Worm (Caenorhabditis elegans) whole organism, L2 larva: ENCODE results near the gene Y49F6B.9.

Experiments
- C34F6.9 ChIP-seq: fragments of 150-350 bp; optimal IDR thresholded peaks from 2 replicates; lab custom pipeline; 2014; ENCODE audit warnings: missing biosample characterization, missing genetic modification characterization
- F13H6.1 ChIP-seq: sonication (generic microtip); optimal IDR thresholded peaks from 2 replicates; lab custom pipeline; 2016; ENCODE audit warnings: missing genetic modification characterization, missing compliant biosample characterization
- R02D3.7 ChIP-seq: fragments of 150-350 bp; optimal IDR thresholded peaks from 2 replicates; lab custom pipeline; 2014; ENCODE audit warnings: missing biosample characterization, missing genetic modification characterization
- Y55F3AM.14 ChIP-seq: fragments of 200-800 bp; sonication (Bioruptor generic); optimal IDR thresholded peaks from 2 replicates; lab custom pipeline; 2018; ENCODE audit warnings: mild to moderate bottlenecking, missing genetic modification characterization, missing compliant biosample characterization
- ZK546.5 ChIP-seq: sonication (generic microtip); optimal IDR thresholded peaks from 2 replicates; lab custom pipeline; 2017; ENCODE audit warnings: missing biosample characterization, missing genetic modification characterization
- aly-2 ChIP-seq: fragments of 150-350 bp; optimal IDR thresholded peaks from 2 replicates; lab custom pipeline; 2014; ENCODE audit warnings: missing biosample characterization, missing genetic modification characterization
- ama-1 ChIP-seq: fragments of 150-350 bp; optimal IDR thresholded peaks from 2 replicates; lab custom pipeline; 2018; ENCODE audit warnings: inconsistent platforms
- blmp-1 ChIP-seq: sonication (generic microtip); optimal IDR thresholded peaks from 2 replicates; lab custom pipeline; 2017; ENCODE audit warnings: missing genetic modification characterization, mild to moderate bottlenecking, missing compliant biosample characterization, antibody characterized with exemption, moderate library complexity; ENCODE audit not compliant: insufficient read depth
- ceh-16 ChIP-seq: fragments of 150-350 bp; optimal IDR thresholded peaks from 2 replicates; lab custom pipeline; 2014; ENCODE audit warnings: missing biosample characterization, missing genetic modification characterization
- ceh-82 ChIP-seq: fragments of 150-350 bp; optimal IDR thresholded peaks from 2 replicates; lab custom pipeline; 2014; ENCODE audit warnings: missing biosample characterization, missing genetic modification characterization
- crh-2 ChIP-seq: sonication (generic microtip); optimal IDR thresholded peaks from 2 replicates; lab custom pipeline; 2017; ENCODE audit warnings: missing biosample characterization, missing genetic modification characterization
- dmd-4 ChIP-seq: sonication (generic microtip); optimal IDR thresholded peaks from 2 replicates; lab custom pipeline; 2017; ENCODE audit warnings: missing biosample characterization, missing genetic modification characterization
- egl-27 ChIP-seq: sonication (generic microtip); optimal IDR thresholded peaks from 3 replicates; lab custom pipeline; 2017; ENCODE audit warnings: missing biosample characterization, missing genetic modification reagents, missing genetic modification characterization
- elt-3 ChIP-seq: sonication (generic microtip); optimal IDR thresholded peaks from 2 replicates; lab custom pipeline; 2017; ENCODE audit warnings: missing biosample characterization, missing genetic modification characterization
- fos-1 ChIP-seq: fragments of 150-350 bp; optimal IDR thresholded peaks from 2 replicates; lab custom pipeline; 2014; ENCODE audit warnings: missing biosample characterization, missing genetic modification characterization
- gmeb-1 ChIP-seq: fragments of 150-350 bp; optimal IDR thresholded peaks from 2 replicates; lab custom pipeline; 2014; ENCODE audit warnings: missing biosample characterization, missing genetic modification characterization
- lin-11 ChIP-seq: fragments of 150-350 bp; sonication (generic microtip); optimal IDR thresholded peaks from 2 replicates; lab custom pipeline; 2014; ENCODE audit warnings: missing biosample characterization, missing genetic modification characterization, inconsistent platforms, mixed read lengths
- lin-13 ChIP-seq: fragments of 150-350 bp; optimal IDR thresholded peaks from 2 replicates; lab custom pipeline; 2014; ENCODE audit warnings: missing biosample characterization, missing genetic modification reagents, missing genetic modification characterization
- lin-39 ChIP-seq: fragments of 150-350 bp; optimal IDR thresholded peaks from 2 replicates; lab custom pipeline; 2014; ENCODE audit warnings: missing biosample characterization, missing genetic modification reagents, missing genetic modification characterization
- lsy-2 ChIP-seq, 2 experiments: fragments of 150-350 bp in 1 of 2; sonication (generic microtip) in 1 of 2; optimal IDR thresholded peaks; 2 replicates each; lab custom pipeline; 2014 to 2017; ENCODE audit warnings: missing biosample characterization in 2 of 2, missing genetic modification characterization in 2 of 2
- mab-5 ChIP-seq: fragments of 150-350 bp; optimal IDR thresholded peaks from 2 replicates; lab custom pipeline; 2014; ENCODE audit warnings: missing biosample characterization, missing genetic modification characterization
- mbf-1 ChIP-seq: sonication (generic microtip); optimal IDR thresholded peaks from 2 replicates; lab custom pipeline; 2017; ENCODE audit warnings: missing biosample characterization, missing genetic modification characterization
- mdl-1 ChIP-seq, 2 experiments: fragments of 150-350 bp in 1 of 2; sonication (generic microtip) in 1 of 2; optimal IDR thresholded peaks; 2 replicates each; lab custom pipeline; 2017; ENCODE audit warnings: missing biosample characterization in 2 of 2, missing genetic modification characterization in 2 of 2
- nhr-12 ChIP-seq: fragments of 150-350 bp; optimal IDR thresholded peaks from 2 replicates; lab custom pipeline; 2014; ENCODE audit warnings: missing biosample characterization, missing genetic modification characterization
- nhr-129 ChIP-seq: fragments of 150-350 bp; optimal IDR thresholded peaks from 2 replicates; lab custom pipeline; 2014; ENCODE audit warnings: missing biosample characterization, missing genetic modification characterization
- nhr-21 ChIP-seq: fragments of 150-350 bp; optimal IDR thresholded peaks from 2 replicates; lab custom pipeline; 2014; ENCODE audit warnings: missing biosample characterization, missing genetic modification characterization
- nhr-23 ChIP-seq: fragments of 150-350 bp; optimal IDR thresholded peaks from 2 replicates; lab custom pipeline; 2014; ENCODE audit warnings: missing biosample characterization, missing genetic modification reagents, missing genetic modification characterization
- nhr-237 ChIP-seq: fragments of 150-350 bp; optimal IDR thresholded peaks from 2 replicates; lab custom pipeline; 2014; ENCODE audit warnings: missing biosample characterization, missing genetic modification characterization
- nhr-25 ChIP-seq: fragments of 150-350 bp; sonication (generic microtip); optimal IDR thresholded peaks from 3 replicates; lab custom pipeline; 2014; ENCODE audit warnings: missing biosample characterization, missing genetic modification characterization
- nhr-6 ChIP-seq: fragments of 150-350 bp; optimal IDR thresholded peaks from 2 replicates; lab custom pipeline; 2014; ENCODE audit warnings: missing biosample characterization, missing genetic modification characterization
- nhr-77 ChIP-seq: fragments of 150-350 bp; optimal IDR thresholded peaks from 2 replicates; lab custom pipeline; 2014; ENCODE audit warnings: missing biosample characterization, missing genetic modification characterization
- skn-1 ChIP-seq: sonication (generic microtip); optimal IDR thresholded peaks from 2 replicates; lab custom pipeline; 2017; ENCODE audit warnings: missing biosample characterization, missing genetic modification characterization
- sma-3 ChIP-seq: sonication (generic microtip); optimal IDR thresholded peaks from 2 replicates; lab custom pipeline; 2016; ENCODE audit warnings: missing genetic modification reagents, missing genetic modification characterization, missing compliant biosample characterization
- sma-9 ChIP-seq, 2 experiments: fragments of 150-350 bp in 1 of 2; sonication (generic microtip) in 1 of 2; optimal IDR thresholded peaks; 2 replicates each; lab custom pipeline; 2014 to 2016; ENCODE audit warnings: missing genetic modification characterization in 2 of 2, mild to moderate bottlenecking in 1 of 2, missing biosample characterization in 1 of 2, missing compliant biosample characterization in 1 of 2, missing genetic modification reagents in 1 of 2, moderate library complexity in 1 of 2
- snpc-4 ChIP-seq: fragments of 150-350 bp; optimal IDR thresholded peaks from 2 replicates; lab custom pipeline; 2014; ENCODE audit warnings: missing biosample characterization, missing genetic modification characterization
- unc-39 ChIP-seq: fragments of 150-350 bp; optimal IDR thresholded peaks from 2 replicates; lab custom pipeline; 2014; ENCODE audit warnings: missing biosample characterization, missing genetic modification characterization
- unc-55 ChIP-seq: fragments of 150-350 bp; sonication (generic microtip); optimal IDR thresholded peaks from 3 replicates; lab custom pipeline; 2014; ENCODE audit warnings: missing biosample characterization, missing genetic modification reagents, missing genetic modification characterization
- unc-62 ChIP-seq: fragments of 150-350 bp; optimal IDR thresholded peaks from 2 replicates; lab custom pipeline; 2014; ENCODE audit warnings: missing biosample characterization, missing genetic modification reagents, missing genetic modification characterization
- zag-1 ChIP-seq: fragments of 150-350 bp; optimal IDR thresholded peaks from 2 replicates; lab custom pipeline; 2014; ENCODE audit warnings: missing biosample characterization, missing genetic modification characterization
- ztf-1 ChIP-seq: fragments of 200-800 bp; sonication (Bioruptor generic); conservative IDR thresholded peaks from 2 replicates; pipeline ENCODE4 v1.3.6; 2022; ENCODE audit warnings: missing genetic modification characterization, missing compliant biosample characterization
- ztf-11 ChIP-seq: sonication (generic microtip); optimal IDR thresholded peaks from 2 replicates; lab custom pipeline; 2017; ENCODE audit warnings: missing biosample characterization, missing genetic modification characterization
- ztf-4 ChIP-seq: fragments of 150-350 bp; optimal IDR thresholded peaks from 2 replicates; lab custom pipeline; 2014; ENCODE audit warnings: missing biosample characterization, missing genetic modification characterization

Gene Y49F6B.9

DNA sequence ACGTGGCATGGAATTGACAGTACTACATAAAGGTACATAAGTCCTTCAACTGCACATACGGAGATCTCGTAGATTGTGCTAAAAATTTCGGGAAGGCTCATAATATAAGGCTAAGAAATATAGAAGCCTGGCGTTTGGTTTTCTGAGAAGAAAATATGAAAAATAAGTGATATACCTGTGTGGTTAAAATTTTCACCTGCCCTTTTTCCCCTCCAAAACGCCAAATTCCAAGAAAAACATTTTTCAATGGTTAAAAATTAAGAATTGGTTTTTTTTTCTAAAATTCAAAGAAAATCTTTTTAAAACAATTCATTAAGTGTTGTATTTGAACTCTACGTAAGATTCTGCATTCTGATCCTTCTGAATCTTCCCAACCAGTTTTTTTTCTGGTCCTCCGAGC, 15.4 kb upstream of the Y49F6B.9 start, which contains the start of gene srz-5:
Gene srz-5, minus strand, starts transcription at position 101 of the 400 bp plus-strand sequence.
- TF ChIP-seq lin-13 (GFP tag; lab: Kevin White, UChicago) (no peak), snpc-4 (tag; lab: Kevin White, UChicago) (no peak), skn-1 (tag; lab: Kevin White, UChicago) (no peak)

DNA sequence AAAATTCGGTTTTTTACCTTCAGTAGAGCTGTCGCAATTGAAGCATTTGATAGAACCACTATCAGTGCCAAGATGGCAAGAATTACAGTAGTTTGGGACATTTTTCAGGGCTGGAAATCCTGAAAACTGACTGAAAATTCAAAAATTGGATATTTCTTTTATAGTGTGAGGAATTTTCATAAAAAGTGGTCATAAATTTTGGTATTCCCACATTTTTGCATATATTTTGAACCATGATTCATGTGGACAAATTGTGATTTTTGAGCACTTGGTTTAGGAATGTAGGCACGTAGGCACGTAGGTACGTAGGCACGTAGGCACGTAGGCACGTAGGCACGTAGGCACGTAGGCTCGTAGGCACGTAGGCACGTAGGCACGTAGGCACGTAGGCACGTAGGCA, 13.1 kb upstream of the Y49F6B.9 start, which contains the start of gene Y49F6B.19:
Gene Y49F6B.19, minus strand, starts transcription at position 101 of the 400 bp plus-strand sequence.
- no peak for TF ChIP-seq F13H6.1 (tag; lab: Kevin White, UChicago)
- TF ChIP-seq Y55F3AM.14 (GFP tag; lab: Kevin White, UChicago), result no peak
- no peak for TF ChIP-seq ama-1 (lab: Kevin White, UChicago)
- TF ChIP-seq egl-27, result no peak
- no peak for TF ChIP-seq mbf-1 (tag; lab: Kevin White, UChicago)
- TF ChIP-seq elt-3 (tag; lab: Kevin White, UChicago), result no peak
- no peak for TF ChIP-seq snpc-4 (tag; lab: Kevin White, UChicago)
- TF ChIP-seq nhr-21 (tag; lab: Kevin White, UChicago), result no peak
- TF ChIP-seq lin-39 (tag; lab: Kevin White, UChicago), result no peak
- TF ChIP-seq nhr-129 (tag; lab: Kevin White, UChicago), result no peak
- TF ChIP-seq gmeb-1, result no peak
- TF ChIP-seq ZK546.5 (tag; lab: Kevin White, UChicago), result no peak
- TF ChIP-seq ceh-16, result no peak
- TF ChIP-seq skn-1 (tag; lab: Kevin White, UChicago), result no peak
- TF ChIP-seq nhr-6 (tag; lab: Kevin White, UChicago), result no peak
- no peak for TF ChIP-seq nhr-237 (tag; lab: Kevin White, UChicago)
- no peak for TF ChIP-seq C34F6.9 (tag; lab: Kevin White, UChicago)

DNA sequence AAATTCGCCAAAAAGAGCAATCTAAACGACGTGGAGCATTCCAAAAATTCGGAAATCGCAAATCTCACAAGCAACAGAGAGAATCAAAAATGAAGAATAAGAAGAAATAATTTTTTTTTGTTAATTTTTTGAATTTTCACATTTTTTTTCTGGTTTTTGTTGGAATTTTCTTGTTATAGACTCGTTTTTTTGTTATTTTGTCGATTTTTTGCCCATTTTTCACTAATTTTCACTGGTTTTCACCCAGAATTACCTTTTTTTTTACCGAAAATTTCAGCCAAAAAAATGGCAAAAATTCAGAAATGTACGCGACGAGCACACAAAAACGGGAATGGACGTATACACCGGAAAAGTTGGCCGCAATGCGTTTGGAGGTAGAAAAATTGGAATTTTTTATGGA, 5.5 kb upstream of the Y49F6B.9 start, which contains the start of gene cyh-1:
Gene cyh-1, plus strand, starts transcription at position 301 of the 400 bp plus-strand sequence.
- TF ChIP-seq gmeb-1 (no peak), sma-3 (no peak), lin-39 (tag; lab: Kevin White, UChicago) (no peak), mdl-1 (tag; optimal IDR thresholded peaks at IDR 0.05; lab: Kevin White, UChicago) (no peak), unc-39 (tag; lab: Kevin White, UChicago) (no peak), snpc-4 (tag; lab: Kevin White, UChicago) (no peak), ztf-11 (no peak)

ce11 chrII:3502520-3503323, 3.5 kb upstream of the Y49F6B.9 start, which contains the start of the genes col-71 and Y49F6B.2:
TSS of gene col-71 (minus strand) at chrII:3502570.
TSS of gene Y49F6B.2 (plus strand) at chrII:3502968.
- no peak for TF ChIP-seq nhr-12 (tag; lab: Kevin White, UChicago)
- TF ChIP-seq ZK546.5 (tag; lab: Kevin White, UChicago), result no peak
- TF ChIP-seq crh-2, result peak; percentile 73
- TF ChIP-seq unc-39 (tag; lab: Kevin White, UChicago), result no peak
- no peak for TF ChIP-seq sma-9 (GFP tag; optimal IDR thresholded peaks at IDR 0.05; lab: Kevin White, UChicago)
- no peak for TF ChIP-seq sma-9 (tag; optimal IDR thresholded peaks at IDR 0.05; lab: Kevin White, UChicago)
- TF ChIP-seq ztf-4, result no peak
- no peak for TF ChIP-seq nhr-77 (tag; lab: Kevin White, UChicago)
- no peak for TF ChIP-seq skn-1 (tag; lab: Kevin White, UChicago)
- TF ChIP-seq nhr-25 (tag; lab: Kevin White, UChicago), result peak; percentile 56
- TF ChIP-seq unc-55 (GFP tag; lab: Kevin White, UChicago), result peak; percentile 86
- no peak for TF ChIP-seq dmd-4 (tag; lab: Kevin White, UChicago)
- TF ChIP-seq R02D3.7 (tag; lab: Kevin White, UChicago), result peak; percentile 19
- peak; percentile 26 for TF ChIP-seq fos-1
- no peak for TF ChIP-seq nhr-237 (tag; lab: Kevin White, UChicago)
- TF ChIP-seq nhr-6 (tag; lab: Kevin White, UChicago), result peak; percentile 46
- peak; percentile 33 for TF ChIP-seq zag-1 (tag; lab: Kevin White, UChicago)
- TF ChIP-seq C34F6.9 (tag; lab: Kevin White, UChicago), result peak; percentile 91
- TF ChIP-seq ama-1 (lab: Kevin White, UChicago), result no peak
- TF ChIP-seq F13H6.1 (tag; lab: Kevin White, UChicago), result peak; percentile 74
- peak; percentile 78 for TF ChIP-seq lin-13 (GFP tag; lab: Kevin White, UChicago)
- TF ChIP-seq Y55F3AM.14 (GFP tag; lab: Kevin White, UChicago), result peak; percentile 25
- no peak for TF ChIP-seq ceh-16
- TF ChIP-seq nhr-23, result no peak
- peak; percentile 46 for TF ChIP-seq nhr-129 (tag; lab: Kevin White, UChicago)
- no peak for TF ChIP-seq mbf-1 (tag; lab: Kevin White, UChicago)
- no peak for TF ChIP-seq ztf-1 (GFP tag; lab: Robert Waterston, UW)
- TF ChIP-seq lin-11, result peak; percentile 12
- TF ChIP-seq gmeb-1, result peak; percentile 71
- no peak for TF ChIP-seq aly-2 (tag; lab: Kevin White, UChicago)
- no peak for TF ChIP-seq egl-27
- TF ChIP-seq sma-3, result peak; percentile 77
- TF ChIP-seq lin-39 (tag; lab: Kevin White, UChicago), result no peak
- peak; percentile 51 for TF ChIP-seq mab-5
- TF ChIP-seq elt-3 (tag; lab: Kevin White, UChicago), result no peak
- no peak for TF ChIP-seq ceh-82 (tag; lab: Kevin White, UChicago)
- no peak for TF ChIP-seq blmp-1
- TF ChIP-seq unc-62 (GFP tag; lab: Kevin White, UChicago), result no peak
- peak; percentile 84 to 88 for TF ChIP-seq lsy-2 (tag; optimal IDR thresholded peaks at IDR 0.05; lab: Kevin White, UChicago)
